Worm (Caenorhabditis elegans): ENCODE measurements around the gene tag-340.
"Not testable (repeated sequence)": the region's sequence is repeated elsewhere in the genome, so short reads cannot be mapped to it uniquely, and the experiment has no call there.

Gene tag-340

DNA sequence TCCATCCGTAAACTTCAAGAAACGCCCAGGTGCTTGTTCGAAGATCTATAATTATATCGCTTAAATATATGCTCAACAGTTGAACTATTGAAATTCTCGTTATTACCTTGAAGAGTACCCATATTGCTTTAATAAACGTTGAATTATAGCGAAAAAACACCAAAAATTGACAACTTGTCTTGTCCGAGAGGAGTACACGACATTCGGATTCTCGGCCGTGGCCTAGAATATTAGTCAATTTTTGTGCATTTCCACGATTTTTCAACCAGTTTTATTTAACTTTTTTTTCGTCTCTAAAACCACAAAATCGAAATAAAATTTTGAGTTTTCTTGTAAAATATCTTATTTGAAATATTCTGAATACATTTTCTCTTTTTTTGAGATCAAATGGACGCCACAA is 12.0 kb downstream of the tag-340 start, which contains the start of the genes F26F4.9 and cee-1:
Gene F26F4.9, minus strand, starts transcription at position 205 of the 400 bp plus-strand sequence.
Gene cee-1, plus strand, starts transcription at position 383 of the 400 bp plus-strand sequence.
- TF ChIP-seq flt-1 (GFP tag; IDR thresholded peaks at IDR 0.05) (no peak), cog-1 (tag; optimal IDR thresholded peaks at IDR 0.05) (peak; percentile 36)

ce11 chrIII:4913736-4914135 is 13.4 kb downstream of the tag-340 start:
- no peak for TF ChIP-seq ztf-29 (GFP tag; IDR thresholded peaks at IDR 0.05)
- TF ChIP-seq cog-1 (tag; optimal IDR thresholded peaks at IDR 0.05) = no peak
- TF ChIP-seq ztf-23 (GFP tag; IDR thresholded peaks at IDR 0.05) = no peak
- TF ChIP-seq med-1 (GFP tag; optimal IDR thresholded peaks at IDR 0.05; ENCODE audit: insufficient read depth) = no peak
- TF ChIP-seq tab-1 (GFP tag; IDR thresholded peaks at IDR 0.05) = no peak
- TF ChIP-seq klf-2 (GFP tag; conservative IDR thresholded peaks at IDR 0.05) = no peak
- TF ChIP-seq flt-1 (GFP tag; IDR thresholded peaks at IDR 0.05) = no peak
- TF ChIP-seq T22C8.4 (GFP tag; IDR thresholded peaks at IDR 0.05) = no peak
- no peak for TF ChIP-seq ref-1 (GFP tag; conservative IDR thresholded peaks at IDR 0.05)

- TF ChIP-seq T22C8.4 (GFP tag; IDR thresholded peaks at IDR 0.05) = no peak
- no peak for TF ChIP-seq tab-1 (GFP tag; IDR thresholded peaks at IDR 0.05)
- no peak for TF ChIP-seq ref-1 (GFP tag; conservative IDR thresholded peaks at IDR 0.05)
- TF ChIP-seq flt-1 (GFP tag; IDR thresholded peaks at IDR 0.05) = no peak
- no peak for TF ChIP-seq med-1 (GFP tag; optimal IDR thresholded peaks at IDR 0.05; ENCODE audit: insufficient read depth)
- TF ChIP-seq ztf-23 (GFP tag; IDR thresholded peaks at IDR 0.05) = no peak
- TF ChIP-seq ztf-29 (GFP tag; IDR thresholded peaks at IDR 0.05) = no peak
These were observed 16.8 kb downstream of the tag-340 start, which contains the start of gene rars-1 for ce11 chrIII:4917077-4917476. Gene rars-1, minus strand, starts transcription at chrIII:4917177.

DNA sequence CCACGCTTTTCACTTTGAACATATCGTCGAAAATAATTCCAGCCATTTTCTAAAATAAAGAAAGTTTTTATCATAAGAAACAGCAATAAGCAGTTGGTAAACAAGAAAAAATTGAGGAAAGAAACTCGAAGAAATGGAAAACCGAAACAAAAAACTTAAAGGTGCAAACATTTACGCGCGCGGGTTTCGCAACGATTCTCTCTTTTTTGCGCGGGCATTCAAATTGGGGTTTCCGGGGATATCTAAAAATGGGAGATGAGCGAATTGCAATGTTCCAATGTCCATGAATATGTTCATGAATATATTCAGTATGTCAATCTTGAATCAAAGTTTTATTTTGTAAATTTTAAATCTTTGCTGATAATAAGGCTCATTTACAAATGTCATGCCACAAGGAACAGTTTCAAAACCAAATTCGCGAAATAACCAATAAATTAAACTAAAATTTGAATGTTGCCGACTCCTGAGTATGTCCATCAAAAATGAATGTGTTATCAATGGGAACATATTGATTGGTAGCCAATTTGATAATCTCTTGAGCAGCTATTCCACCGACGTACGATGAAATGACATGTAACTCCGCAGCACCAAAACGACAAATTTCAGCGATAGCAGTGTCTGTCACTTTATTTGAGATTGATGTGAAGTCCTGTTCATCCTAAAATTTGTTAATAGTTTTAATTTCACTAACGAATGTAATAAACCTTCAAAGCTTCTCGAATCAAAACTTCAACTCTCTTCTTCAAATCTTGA is 17.8 kb downstream of the tag-340 start, which contains the start of gene rpb-8:
Gene rpb-8, minus strand, starts transcription at position 49 of the 753 bp plus-strand sequence.
- TF ChIP-seq T22C8.4 (GFP tag; IDR thresholded peaks at IDR 0.05) = no peak

DNA sequence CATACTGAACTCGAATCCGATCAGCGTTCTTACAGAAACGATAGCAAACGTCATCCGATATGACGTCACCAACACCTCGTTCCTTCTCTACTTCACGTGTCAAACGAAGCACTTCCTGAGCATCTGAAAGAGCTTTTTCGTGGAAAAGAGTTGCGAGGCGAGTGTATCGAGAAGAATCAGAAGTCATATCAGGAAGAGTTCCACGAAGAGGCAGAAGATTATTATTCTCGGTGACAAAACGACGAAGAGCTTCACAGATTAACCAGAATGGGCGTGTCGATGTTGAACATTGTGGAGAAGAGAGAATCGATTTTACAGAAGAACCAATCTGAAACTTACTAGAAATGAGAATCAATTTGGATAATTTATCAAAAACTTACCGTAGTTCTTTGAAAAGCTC is 18.6 kb downstream of the tag-340 start:
- no peak for TF ChIP-seq ref-1 (GFP tag; conservative IDR thresholded peaks at IDR 0.05)
- no peak for TF ChIP-seq med-1 (GFP tag; optimal IDR thresholded peaks at IDR 0.05; ENCODE audit: insufficient read depth)

DNA sequence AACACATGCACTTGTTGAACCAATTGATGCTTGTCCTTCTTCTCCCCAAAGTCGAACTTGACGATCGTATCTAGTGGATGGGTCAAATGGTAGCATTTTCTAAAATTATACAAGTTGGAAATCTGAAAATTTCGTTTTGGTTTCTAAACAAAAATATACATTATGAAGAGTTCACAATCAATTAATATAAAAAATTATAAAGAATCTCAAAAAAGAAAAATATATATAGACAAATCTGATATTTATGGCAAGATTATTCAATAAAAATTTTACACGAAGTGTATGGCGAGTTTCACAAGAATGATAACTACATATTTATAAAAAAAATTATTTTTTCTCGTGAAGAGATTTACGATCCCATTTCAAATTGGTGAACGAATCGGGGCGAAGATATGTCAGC is 19.9 kb downstream of the tag-340 start, which contains the start of gene ula-1:
Gene ula-1, minus strand, starts transcription at position 101 of the 400 bp plus-strand sequence.
- TF ChIP-seq tab-1 (GFP tag; IDR thresholded peaks at IDR 0.05) (no peak), T22C8.4 (GFP tag; IDR thresholded peaks at IDR 0.05) (no peak), klf-2 (GFP tag; conservative IDR thresholded peaks at IDR 0.05) (no peak), ztf-29 (GFP tag; IDR thresholded peaks at IDR 0.05) (no peak), ref-1 (GFP tag; conservative IDR thresholded peaks at IDR 0.05) (no peak), cog-1 (tag; optimal IDR thresholded peaks at IDR 0.05) (no peak), ztf-23 (GFP tag; IDR thresholded peaks at IDR 0.05) (no peak), flt-1 (GFP tag; IDR thresholded peaks at IDR 0.05) (no peak), med-1 (GFP tag; optimal IDR thresholded peaks at IDR 0.05; ENCODE audit: insufficient read depth) (no peak)

DNA sequence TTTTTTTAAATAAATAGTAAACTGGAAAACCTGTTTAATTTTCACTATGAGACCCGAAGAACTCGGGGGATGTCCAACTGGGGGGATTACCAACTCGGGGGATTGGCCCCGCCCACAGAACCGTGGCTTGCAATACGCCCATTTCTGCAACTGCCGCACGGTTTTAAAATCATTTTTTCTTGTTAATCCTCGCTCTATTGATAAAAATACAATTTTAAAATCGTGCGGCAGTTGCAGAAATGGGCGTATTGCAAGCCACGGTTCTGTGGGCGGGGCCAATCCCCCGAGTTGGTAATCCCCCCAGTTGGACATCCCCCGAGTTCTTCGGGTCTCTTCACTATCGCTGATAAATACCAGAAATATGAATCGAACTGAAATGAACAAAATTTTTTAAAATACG is 21.7 kb downstream of the tag-340 start, which contains the start of gene mmab-1:
Gene mmab-1, minus strand, starts transcription at position 95 of the 400 bp plus-strand sequence.
- TF ChIP-seq tab-1 (GFP tag; IDR thresholded peaks at IDR 0.05); ref-1 (GFP tag; conservative IDR thresholded peaks at IDR 0.05); ztf-29 (GFP tag; IDR thresholded peaks at IDR 0.05): not testable (repeated sequence)

ce11 chrIII:4924134-4924533 is 23.8 kb downstream of the tag-340 start:
- TF ChIP-seq flt-1 (GFP tag; IDR thresholded peaks at IDR 0.05) = no peak
- no peak for TF ChIP-seq med-1 (GFP tag; optimal IDR thresholded peaks at IDR 0.05; ENCODE audit: insufficient read depth)
- TF ChIP-seq tab-1 (GFP tag; IDR thresholded peaks at IDR 0.05) = no peak
- TF ChIP-seq ref-1 (GFP tag; conservative IDR thresholded peaks at IDR 0.05) = no peak
- no peak for TF ChIP-seq cog-1 (tag; optimal IDR thresholded peaks at IDR 0.05)
- TF ChIP-seq ztf-23 (GFP tag; IDR thresholded peaks at IDR 0.05) = no peak
- TF ChIP-seq T22C8.4 (GFP tag; IDR thresholded peaks at IDR 0.05) = no peak
- TF ChIP-seq klf-2 (GFP tag; conservative IDR thresholded peaks at IDR 0.05) = no peak
- no peak for TF ChIP-seq ztf-29 (GFP tag; IDR thresholded peaks at IDR 0.05)

DNA sequence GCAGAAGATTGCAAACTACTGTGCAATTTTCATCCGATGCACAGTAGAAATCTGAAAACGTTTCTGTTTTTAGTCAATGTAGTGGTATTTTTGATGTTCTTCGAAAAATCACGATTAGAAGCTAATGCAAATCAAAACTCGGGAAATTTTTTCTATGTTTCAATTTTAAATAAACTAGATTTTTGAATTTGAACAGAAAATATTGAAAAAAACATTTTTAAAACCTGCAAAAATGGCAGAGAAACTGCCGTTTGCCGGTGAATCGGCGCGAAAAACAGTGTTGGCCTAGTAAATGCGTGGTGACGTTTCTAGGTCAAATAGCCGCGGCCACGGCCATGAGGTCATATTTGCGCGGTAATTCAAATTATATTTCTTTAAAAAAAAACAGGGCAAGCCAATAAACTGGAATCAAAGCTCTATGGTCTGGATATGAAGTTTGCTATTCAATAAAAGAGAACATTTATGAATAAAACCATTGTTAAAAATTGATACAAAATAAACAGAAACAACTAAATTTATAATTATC is 29.9 kb downstream of the tag-340 start, which contains the start of gene set-2:
Gene set-2, minus strand, starts transcription at position 51 of the 526 bp plus-strand sequence.
- TF ChIP-seq ztf-29 (GFP tag; IDR thresholded peaks at IDR 0.05) = no peak
- TF ChIP-seq ztf-23 (GFP tag; IDR thresholded peaks at IDR 0.05) = peak; percentile 60; the same call in 1 of the 2 replicates
- no peak for TF ChIP-seq T22C8.4 (GFP tag; IDR thresholded peaks at IDR 0.05)
- TF ChIP-seq cog-1 (tag; optimal IDR thresholded peaks at IDR 0.05) = peak; percentile 48
- no peak for TF ChIP-seq ref-1 (GFP tag; conservative IDR thresholded peaks at IDR 0.05)
- no peak for TF ChIP-seq med-1 (GFP tag; optimal IDR thresholded peaks at IDR 0.05; ENCODE audit: insufficient read depth)
- TF ChIP-seq tab-1 (GFP tag; IDR thresholded peaks at IDR 0.05) = no peak
- TF ChIP-seq klf-2 (GFP tag; conservative IDR thresholded peaks at IDR 0.05) = no peak
- TF ChIP-seq flt-1 (GFP tag; IDR thresholded peaks at IDR 0.05) = peak; percentile 56; the same call in 1 of the 2 replicates

DNA sequence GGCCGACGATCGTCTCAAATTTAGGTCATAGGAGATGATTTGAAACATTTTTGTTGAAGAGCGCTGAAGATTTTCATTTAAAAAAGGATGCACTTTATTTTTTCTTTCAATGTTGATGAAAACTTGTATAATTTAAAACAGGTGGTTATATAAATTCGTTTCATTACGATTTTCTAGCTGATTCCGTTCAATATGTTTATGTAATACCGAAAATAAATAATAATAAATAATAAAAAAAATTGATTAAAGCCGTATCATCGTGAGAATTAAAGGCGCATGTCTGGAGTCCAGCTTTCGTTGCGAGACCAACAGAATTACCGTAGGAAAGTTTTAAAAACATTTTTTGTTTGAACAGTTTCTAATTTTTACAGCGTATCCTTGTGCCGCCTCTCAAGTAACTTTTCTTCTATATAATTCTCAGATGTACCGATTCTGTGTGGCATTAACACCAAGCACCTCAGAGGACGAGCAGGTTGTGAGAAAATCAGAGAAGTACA is 31.9 kb downstream of the tag-340 start, which contains the start of the genes C26E6.12 and eri-9:
Gene C26E6.12, minus strand, starts transcription at position 51 of the 497 bp plus-strand sequence.
Gene eri-9, plus strand, starts transcription at position 248 of the 497 bp plus-strand sequence.
- TF ChIP-seq T22C8.4 (GFP tag; IDR thresholded peaks at IDR 0.05) (no peak), ztf-23 (GFP tag; IDR thresholded peaks at IDR 0.05) (no peak), tab-1 (GFP tag; IDR thresholded peaks at IDR 0.05) (no peak), ref-1 (GFP tag; conservative IDR thresholded peaks at IDR 0.05) (no peak), klf-2 (GFP tag; conservative IDR thresholded peaks at IDR 0.05) (no peak), med-1 (GFP tag; optimal IDR thresholded peaks at IDR 0.05; ENCODE audit: insufficient read depth) (no peak), flt-1 (GFP tag; IDR thresholded peaks at IDR 0.05) (no peak), ztf-29 (GFP tag; IDR thresholded peaks at IDR 0.05) (no peak), cog-1 (tag; optimal IDR thresholded peaks at IDR 0.05) (no peak)

Measured in whole organism, midembryonic.